Worm (Caenorhabditis elegans) whole organism, L4/young adult: ENCODE measurements around the gene F28H7.3.

Experiments
- W03F9.2 ChIP-seq: fragments of 150-350 bp; optimal IDR thresholded peaks from 2 replicates; lab custom pipeline; 2014; ENCODE audit warnings: missing biosample characterization, missing genetic modification characterization
- dao-5 ChIP-seq: sonication (generic microtip); optimal IDR thresholded peaks from 2 replicates; lab custom pipeline; 2016; ENCODE audit warnings: missing genotype, missing genetic modification characterization, moderate library complexity, missing compliant biosample characterization
- him-1 ChIP-seq: sonication (generic microtip); optimal IDR thresholded peaks from 2 replicates; lab custom pipeline; 2016; ENCODE audit warnings: missing genotype, missing genetic modification reagents, missing genetic modification characterization, missing compliant biosample characterization

The F28H7.3 gene

ce11 chrV:10729456-10729904 lies 21.1 kb downstream of the F28H7.3 start:
- TF ChIP-seq dao-5 (tag; lab: Kevin White, UChicago) (no peak), W03F9.2 (tag; lab: Kevin White, UChicago) (no peak), him-1 (no peak)

ce11 chrV:10727651-10728050 lies 22.9 kb downstream of the F28H7.3 start:
- no peak for TF ChIP-seq dao-5 (tag; lab: Kevin White, UChicago)
- TF ChIP-seq W03F9.2 (tag; lab: Kevin White, UChicago), result no peak
- TF ChIP-seq him-1, result no peak

ce11 chrV:10726691-10727090 lies 23.9 kb downstream of the F28H7.3 start:
- TF ChIP-seq dao-5 (tag; lab: Kevin White, UChicago) (no peak), him-1 (no peak), W03F9.2 (tag; lab: Kevin White, UChicago) (no peak)

ce11 chrV:10725424-10725951 lies 25.1 kb downstream of the F28H7.3 start:
- no peak for TF ChIP-seq W03F9.2 (tag; lab: Kevin White, UChicago)
- TF ChIP-seq dao-5 (tag; lab: Kevin White, UChicago), result no peak
- TF ChIP-seq him-1, result no peak

- TF ChIP-seq him-1, result no peak
- no peak for TF ChIP-seq W03F9.2 (tag; lab: Kevin White, UChicago)
- TF ChIP-seq dao-5 (tag; lab: Kevin White, UChicago), result no peak
Observed at ce11 chrV:10724472-10724871, 26.1 kb downstream of the F28H7.3 start.

ce11 chrV:10723583-10723982 lies 27.0 kb downstream of the F28H7.3 start:
- no peak for TF ChIP-seq him-1

ce11 chrV:10723181-10723580 lies 27.4 kb downstream of the F28H7.3 start:
- TF ChIP-seq dao-5 (tag; lab: Kevin White, UChicago), result no peak
- TF ChIP-seq W03F9.2 (tag; lab: Kevin White, UChicago), result no peak
- no peak for TF ChIP-seq him-1

ce11 chrV:10722595-10722994 lies 28.0 kb downstream of the F28H7.3 start:
- TF ChIP-seq him-1, result no peak

- TF ChIP-seq dao-5 (tag; lab: Kevin White, UChicago) (no peak), him-1 (peak; percentile 39)
Observed at ce11 chrV:10721912-10722426, 28.6 kb downstream of the F28H7.3 start.

- TF ChIP-seq dao-5 (tag; lab: Kevin White, UChicago) (no peak), him-1 (no peak), W03F9.2 (tag; lab: Kevin White, UChicago) (no peak)
Observed at ce11 chrV:10721304-10721703, 29.3 kb downstream of the F28H7.3 start.

ce11 chrV:10720876-10721275 lies 29.7 kb downstream of the F28H7.3 start:
- TF ChIP-seq dao-5 (tag; lab: Kevin White, UChicago), result no peak
- no peak for TF ChIP-seq him-1
- TF ChIP-seq W03F9.2 (tag; lab: Kevin White, UChicago), result no peak

ce11 chrV:10720303-10720847 lies 30.2 kb downstream of the F28H7.3 start:
- TF ChIP-seq W03F9.2 (tag; lab: Kevin White, UChicago), result no peak
- TF ChIP-seq him-1, result no peak
- TF ChIP-seq dao-5 (tag; lab: Kevin White, UChicago), result no peak

ce11 chrV:10719833-10720170 lies 30.8 kb downstream of the F28H7.3 start:
- TF ChIP-seq him-1 (no peak), dao-5 (tag; lab: Kevin White, UChicago) (no peak), W03F9.2 (tag; lab: Kevin White, UChicago) (peak; percentile 11)

- TF ChIP-seq him-1 (no peak), W03F9.2 (tag; lab: Kevin White, UChicago) (no peak), dao-5 (tag; lab: Kevin White, UChicago) (no peak)
Observed at ce11 chrV:10719019-10719832, 31.4 kb downstream of the F28H7.3 start.

ce11 chrV:10718037-10718436 lies 32.6 kb downstream of the F28H7.3 start:
- no peak for TF ChIP-seq dao-5 (tag; lab: Kevin White, UChicago)
- TF ChIP-seq him-1, result no peak
- TF ChIP-seq W03F9.2 (tag; lab: Kevin White, UChicago), result no peak
